Fruit fly (Drosophila melanogaster): ENCODE results near the gene Cortactin.

DNA sequence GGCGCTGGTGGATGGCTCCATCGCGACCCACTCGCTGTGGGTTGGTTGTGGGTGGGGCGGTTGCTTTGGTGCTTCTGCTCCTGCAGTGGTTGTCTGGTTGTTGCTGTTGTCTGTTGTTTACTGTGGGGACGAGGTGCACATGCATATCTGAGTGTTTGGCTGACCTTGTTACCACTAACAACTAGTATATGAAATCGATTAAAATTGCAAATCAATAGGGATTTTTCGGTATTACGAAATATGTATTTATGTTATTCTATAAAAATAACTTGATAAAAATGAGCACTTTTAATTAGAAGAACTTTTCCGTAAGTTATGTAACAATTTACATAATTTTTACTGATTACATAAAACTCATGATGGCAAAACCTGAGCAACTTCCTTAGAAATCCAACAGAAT is 21.9 kb downstream of the Cortactin start, which contains the start of gene Dhc93AB:
- TF ChIP-seq usp (GFP tag; optimal IDR thresholded peaks at IDR 0.05): no peak
- no peak for TF ChIP-seq pan (optimal IDR thresholded peaks at IDR 0.05)

All from whole organism.